Worm (Caenorhabditis elegans): ENCODE data around the gene F56D5.9.

Gene F56D5.9

ce11 chrIV:9438753-9439152 lies 16.4 kb upstream of the F56D5.9 start:
- TF ChIP-seq snu-23 (GFP tag; optimal IDR thresholded peaks at IDR 0.05) (peak; percentile 72), elt-2 (tag; optimal IDR thresholded peaks at IDR 0.05) (peak; percentile 29), xbp-1 (tag; optimal IDR thresholded peaks at IDR 0.05) (no peak), mep-1 (tag; optimal IDR thresholded peaks at IDR 0.05) (peak; percentile 40), irx-1 (tag; optimal IDR thresholded peaks at IDR 0.05) (no peak), ama-1 (optimal IDR thresholded peaks at IDR 0.05) (peak; percentile 80), efl-1 (optimal IDR thresholded peaks at IDR 0.05) (no peak), efl-1 (GFP tag; optimal IDR thresholded peaks at IDR 0.05 in 1 of 2) (peak in 1 of 2 experiments; percentile 91), pqm-1 (tag; optimal IDR thresholded peaks at IDR 0.05) (no peak), nhr-77 (tag; optimal IDR thresholded peaks at IDR 0.05) (no peak), fkh-10 (GFP tag; optimal IDR thresholded peaks at IDR 0.05) (no peak), elt-3 (tag; optimal IDR thresholded peaks at IDR 0.05) (peak in 1 of 6 experiments; percentile 22), hlh-4 (tag; optimal IDR thresholded peaks at IDR 0.05) (no peak), Y116A8C.19 (tag; optimal IDR thresholded peaks at IDR 0.05; ENCODE audit: borderline replicate concordance) (no peak), unc-86 (tag; optimal IDR thresholded peaks at IDR 0.05) (no peak), grh-1 (GFP tag; IDR thresholded peaks at IDR 0.05) (no peak), C34B4.2 (tag; optimal IDR thresholded peaks at IDR 0.05) (no peak), lin-15B (tag; optimal IDR thresholded peaks at IDR 0.05) (no peak), unc-98 (GFP tag; IDR thresholded peaks at IDR 0.05) (no peak), hpl-2 (GFP tag; optimal IDR thresholded peaks at IDR 0.05) (no peak), lin-14 (GFP tag; optimal IDR thresholded peaks at IDR 0.05) (no peak), aly-2 (tag; optimal IDR thresholded peaks at IDR 0.05) (peak; percentile 95), nhr-85 (tag) (peak; percentile 75), ztf-4 (tag; optimal IDR thresholded peaks at IDR 0.05) (peak; percentile 59), nhr-19 (GFP tag; conservative IDR thresholded peaks at IDR 0.05) (peak; percentile 56), lsy-2 (tag; optimal IDR thresholded peaks at IDR 0.05) (peak in 1 of 2 experiments; percentile 45), nhr-90 (tag; optimal IDR thresholded peaks at IDR 0.05; ENCODE audit: poor library complexity) (peak; percentile 71), sptf-1 (tag; optimal IDR thresholded peaks at IDR 0.05) (no peak), nhr-71 (tag; optimal IDR thresholded peaks at IDR 0.05) (peak; percentile 74), nhr-84 (tag; optimal IDR thresholded peaks at IDR 0.05) (no peak), unc-130 (tag; optimal IDR thresholded peaks at IDR 0.05) (no peak), tlp-1 (tag; optimal IDR thresholded peaks at IDR 0.05) (no peak), tbx-2 (tag; optimal IDR thresholded peaks at IDR 0.05) (no peak), nhr-47 (tag; optimal IDR thresholded peaks at IDR 0.05) (peak; percentile 8), mab-9 (GFP tag; IDR thresholded peaks at IDR 0.05) (no peak), fkh-8 (tag; optimal IDR thresholded peaks at IDR 0.05) (no peak), vab-15 (tag; optimal IDR thresholded peaks at IDR 0.05) (no peak), efl-3 (GFP tag; optimal IDR thresholded peaks at IDR 0.05) (no peak), rnt-1 (tag; optimal IDR thresholded peaks at IDR 0.05) (no peak), zip-4 (GFP tag; optimal IDR thresholded peaks at IDR 0.05) (no peak), mdl-1 (tag; optimal IDR thresholded peaks at IDR 0.05) (no peak), swsn-7 (tag; optimal IDR thresholded peaks at IDR 0.05) (peak; percentile 24), nhr-20 (tag; optimal IDR thresholded peaks at IDR 0.05) (peak; percentile 56), ceh-63 (GFP tag; optimal IDR thresholded peaks at IDR 0.05) (no peak), nhr-11 (tag; optimal IDR thresholded peaks at IDR 0.05) (no peak)

ce11 chrIV:9432327-9432726 lies 10.0 kb upstream of the F56D5.9 start:
- TF ChIP-seq snu-23 (GFP tag; optimal IDR thresholded peaks at IDR 0.05), result no peak
- no peak for TF ChIP-seq lin-13 (GFP tag; optimal IDR thresholded peaks at IDR 0.05)
- peak; percentile 73 for TF ChIP-seq dsc-1 (tag; optimal IDR thresholded peaks at IDR 0.05)
- peak; percentile 6 for TF ChIP-seq fkh-8 (tag; optimal IDR thresholded peaks at IDR 0.05)
- TF ChIP-seq efl-1 (optimal IDR thresholded peaks at IDR 0.05), result no peak
- TF ChIP-seq efl-1 (GFP tag; optimal IDR thresholded peaks at IDR 0.05 in 1 of 2), result peak in 1 of 2 experiments; percentile 65

Data from whole organism, L1 larva.